Worm (Caenorhabditis elegans) whole organism, L4 larva: ENCODE data around the gene madf-8.

Experiments used
- F37D6.2 ChIP-seq: sonication (generic microtip); optimal IDR thresholded peaks from 2 replicates; lab custom pipeline; 2016; ENCODE audit warnings: mild to moderate bottlenecking, missing genetic modification characterization, missing compliant biosample characterization
- ceh-28 ChIP-seq: fragments of 150-350 bp; optimal IDR thresholded peaks from 2 replicates; lab custom pipeline; 2014; ENCODE audit warnings: missing biosample characterization, missing genetic modification reagents, missing genetic modification characterization
- dpl-1 ChIP-seq: fragments of 150-350 bp; optimal IDR thresholded peaks from 2 replicates; lab custom pipeline; 2014; ENCODE audit warnings: missing biosample characterization, missing genetic modification reagents, missing genetic modification characterization
- lsy-2 ChIP-seq, 2 experiments: fragments of 150-350 bp in 1 of 2; sonication (generic microtip) in 1 of 2; optimal IDR thresholded peaks; 2 replicates each; lab custom pipeline; 2014 to 2017; ENCODE audit warnings: missing biosample characterization in 2 of 2, missing genetic modification characterization in 2 of 2
- nhr-41 ChIP-seq: fragments of 200-800 bp; sonication (Bioruptor generic); IDR thresholded peaks from 2 replicates; pipeline ENCODE4 v1.3.6; 2022; ENCODE audit warnings: missing genetic modification reagents, missing genetic modification characterization, missing compliant biosample characterization
- nhr-42 ChIP-seq: fragments of 200-800 bp; sonication (Bioruptor generic); IDR thresholded peaks from 2 replicates; pipeline ENCODE4 v1.3.6; 2022; ENCODE audit warnings: missing genetic modification characterization, missing compliant biosample characterization
- nhr-6 ChIP-seq: fragments of 150-350 bp; optimal IDR thresholded peaks from 2 replicates; lab custom pipeline; 2014; ENCODE audit warnings: missing biosample characterization, missing genetic modification characterization
- snpc-4 ChIP-seq: fragments of 150-350 bp; optimal IDR thresholded peaks from 2 replicates; lab custom pipeline; 2014; ENCODE audit warnings: missing biosample characterization, missing genetic modification characterization
- ztf-11 ChIP-seq: fragments of 150-350 bp; optimal IDR thresholded peaks from 2 replicates; lab custom pipeline; 2014; ENCODE audit warnings: missing biosample characterization, missing genetic modification characterization

- no peak for TF ChIP-seq F37D6.2 (tag; lab: Kevin White, UChicago)
- no peak for TF ChIP-seq ceh-28 (tag; lab: Kevin White, UChicago)
- no peak for TF ChIP-seq ztf-11
- no peak for TF ChIP-seq lsy-2 (tag; optimal IDR thresholded peaks at IDR 0.05; lab: Kevin White, UChicago)
- no peak for TF ChIP-seq nhr-41 (GFP tag; lab: Robert Waterston, UW)
- TF ChIP-seq nhr-6 (tag; lab: Kevin White, UChicago): no peak
- TF ChIP-seq dpl-1 (GFP tag; lab: Kevin White, UChicago): no peak
- TF ChIP-seq snpc-4 (tag; lab: Kevin White, UChicago): no peak
- TF ChIP-seq nhr-42: no peak
Observed at ce11 chrIII:3632379-3632778, 18.3 kb downstream of the madf-8 start.
